Fruit fly (Drosophila melanogaster) whole organism, adult: ENCODE results near the gene Nprl3.

ENCODE experiments used
- CG11617 ChIP-seq: fragments of 200-800 bp; sonication (Bioruptor generic); optimal IDR thresholded peaks from 2 replicates; lab custom pipeline; 2017; ENCODE audit warnings: mild to moderate bottlenecking, missing biosample characterization, missing genetic modification reagents, missing genetic modification characterization
- CG14711 ChIP-seq: fragments of 200-800 bp; sonication (Bioruptor generic); optimal IDR thresholded peaks from 2 replicates; lab custom pipeline; 2018; ENCODE audit warnings: missing biosample characterization, mild to moderate bottlenecking, missing genetic modification characterization, moderate library complexity
- Clk ChIP-seq: fragments of 200-800 bp; sonication (Bioruptor generic); optimal IDR thresholded peaks from 2 replicates; lab custom pipeline; 2017; ENCODE audit warnings: missing biosample characterization, missing genetic modification characterization
- cic ChIP-seq: fragments of 200-800 bp; sonication (Bioruptor generic); optimal IDR thresholded peaks from 2 replicates; lab custom pipeline; 2017; ENCODE audit warnings: missing biosample characterization, mild to moderate bottlenecking, missing genetic modification characterization, moderate library complexity
- cnc ChIP-seq, 2 experiments: fragments of >200 bp; optimal IDR thresholded peaks; 2 replicates each; lab custom pipeline; 2017
- kay ChIP-seq: fragments of 200-800 bp; sonication (Bioruptor generic); peaks from one replicate; lab custom pipeline; 2016; ENCODE audit warnings: missing biosample characterization, missing genetic modification characterization, borderline replicate concordance
- pad ChIP-seq: fragments of 200-800 bp; sonication (Bioruptor generic); optimal IDR thresholded peaks from 3 replicates; lab custom pipeline; 2017; ENCODE audit warnings: missing biosample characterization, missing genetic modification characterization, mild to moderate bottlenecking, moderate library complexity, missing genetic modification reagents
- toe ChIP-seq: fragments of 200-800 bp; sonication (Bioruptor generic); optimal IDR thresholded peaks from 2 replicates; lab custom pipeline; 2016; ENCODE audit warnings: missing biosample characterization, missing genetic modification characterization

DNA sequence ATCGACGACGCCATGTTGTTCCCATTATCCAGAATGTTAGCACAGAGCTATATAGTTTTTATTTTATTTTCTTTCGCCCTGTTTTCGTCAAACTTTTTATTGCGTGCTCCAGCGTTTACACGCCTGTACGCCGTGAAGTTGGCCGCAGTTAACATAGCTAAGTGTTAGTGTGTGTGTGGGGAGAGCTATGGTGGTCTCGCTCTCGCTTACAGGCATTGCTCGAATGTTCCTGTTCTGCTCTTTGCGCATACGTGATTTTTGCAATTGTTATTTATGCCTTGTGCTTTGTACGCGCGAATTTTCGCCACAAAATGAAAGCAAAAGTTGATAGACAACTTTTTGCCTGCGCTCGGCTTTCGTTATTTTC is 2.3 kb upstream of the Nprl3 start:
- TF ChIP-seq pad (GFP tag; lab: Kevin White, UChicago) (peak; percentile 65), CG14711 (no peak), Clk (GFP tag; lab: Kevin White, UChicago) (no peak), CG11617 (peak; percentile 23), kay (GFP tag; lab: Kevin White, UChicago) (no peak), cnc (optimal IDR thresholded peaks at IDR 0.05; lab: Kevin White, UChicago) (no peak), toe (GFP tag; lab: Kevin White, UChicago) (no peak), cic (GFP tag; lab: Kevin White, UChicago) (peak; percentile 35)
